Fruit fly (Drosophila melanogaster): Measurements from ENCODE around the gene sky.

DNA sequence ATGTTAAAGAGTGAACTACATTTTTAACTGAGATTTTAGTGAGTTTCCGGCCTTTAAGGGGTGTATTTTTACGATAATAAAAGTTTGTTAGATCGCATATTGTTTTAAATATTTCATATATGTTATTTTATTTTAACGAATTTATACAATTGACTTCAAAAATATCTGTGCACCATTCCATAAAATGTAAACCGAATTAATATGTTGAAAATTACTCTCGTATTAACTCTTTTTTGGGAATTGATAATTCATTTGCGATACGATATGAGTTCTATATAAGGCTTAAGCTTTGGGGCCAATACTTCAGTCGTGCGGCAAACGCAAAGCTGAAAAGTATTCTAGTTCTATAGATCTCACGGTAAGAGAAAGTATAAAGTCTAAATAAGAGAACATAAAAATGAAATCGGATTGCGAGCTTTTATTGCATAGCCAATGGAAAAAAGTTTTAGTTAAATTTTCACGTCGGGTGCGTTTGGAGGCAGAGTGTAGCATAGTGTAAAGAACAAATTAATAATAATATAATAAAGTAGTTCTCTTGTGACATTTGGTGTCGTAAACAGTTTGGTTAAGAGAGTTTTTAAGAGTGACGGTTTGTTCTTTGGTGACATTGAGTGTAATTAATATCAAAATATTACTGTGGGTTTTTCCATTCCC, 94.5 kb downstream of the sky start:
- TF ChIP-seq CG8478 (optimal IDR thresholded peaks at IDR 0.05) (no peak), CTCF (optimal IDR thresholded peaks at IDR 0.05) (no peak)

All from S2 (cell line).